2 fruit fly cellular contexts compared by ENCODE assay signal in genomic region chrX:10515323-10515853, dm6.
A peak's percentile ranks its signal among the peaks of the same experiment; 100 is the strongest.
TF ChIP-seq lines count a peak whose summit lies in the region.

No protein-coding gene starts in this region.

TF ChIP-seq in whole organism, embryonic, 481 proteins besides CTCF, POLR2A, EP300 and RAD21 (continued from another document and continues in another):
- TF ChIP-seq Scr (GFP tag; IDR thresholded peaks at IDR 0.05; lab: Robert Waterston, UW; ENCODE audit: partially characterized antibody): no peak
- TF ChIP-seq Asciz (GFP tag; optimal IDR thresholded peaks at IDR 0.05; lab: Kevin White, UChicago): peak; percentile 46
- peak; percentile 85 for TF ChIP-seq ara (GFP tag; IDR thresholded peaks at IDR 0.05; lab: Robert Waterston, UW)
- TF ChIP-seq hkb (optimal IDR thresholded peaks at IDR 0.05; lab: Kevin White, UChicago): no peak
- TF ChIP-seq hkb (GFP tag; IDR thresholded peaks at IDR 0.05; lab: Robert Waterston, UW): peak; percentile 49; the same call in 1 of the 2 replicates
- peak; percentile 59 for TF ChIP-seq Blimp-1 (GFP tag; optimal IDR thresholded peaks at IDR 0.05; lab: Kevin White, UChicago)
- TF ChIP-seq sr (GFP tag; IDR thresholded peaks at IDR 0.05; lab: Robert Waterston, UW): no peak
- peak; percentile 44 for TF ChIP-seq trh (GFP tag; optimal IDR thresholded peaks at IDR 0.05; lab: Kevin White, UChicago)
- TF ChIP-seq CG13775 (GFP tag; optimal IDR thresholded peaks at IDR 0.05; lab: Kevin White, UChicago): peak; percentile 12
- peak; percentile 21 for TF ChIP-seq Kr (GFP tag; optimal IDR thresholded peaks at IDR 0.05; lab: Kevin White, UChicago)
- peak; percentile 68 for TF ChIP-seq Abd-B (GFP tag; optimal IDR thresholded peaks at IDR 0.05; lab: Kevin White, UChicago)
- peak; percentile 24 for TF ChIP-seq btn (GFP tag; optimal IDR thresholded peaks at IDR 0.05; lab: Kevin White, UChicago)
- TF ChIP-seq Xbp1 (GFP tag; optimal IDR thresholded peaks at IDR 0.05; lab: Kevin White, UChicago): peak; percentile 30
- no peak for TF ChIP-seq jigr1 (GFP tag; IDR thresholded peaks at IDR 0.05; lab: Robert Waterston, UW)
- TF ChIP-seq CG8924 (tag; optimal IDR thresholded peaks at IDR 0.05; lab: Kevin White, UChicago): peak; percentile 62
- no peak for TF ChIP-seq CG3065 (GFP tag; optimal IDR thresholded peaks at IDR 0.05; lab: Kevin White, UChicago)
- no peak for TF ChIP-seq Dp (GFP tag; optimal IDR thresholded peaks at IDR 0.05; lab: Kevin White, UChicago)
- peak; percentile 88 for TF ChIP-seq CG15696 (tag; optimal IDR thresholded peaks at IDR 0.05; lab: Kevin White, UChicago)
- TF ChIP-seq Drgx (GFP tag; IDR thresholded peaks at IDR 0.05; lab: Robert Waterston, UW): peak; percentile 56
- TF ChIP-seq fd102C (GFP tag; optimal IDR thresholded peaks at IDR 0.05; lab: Kevin White, UChicago): peak; percentile 92
- TF ChIP-seq Hr51 (GFP tag; optimal IDR thresholded peaks at IDR 0.05; lab: Kevin White, UChicago): peak in 1 of 2 experiments; percentile 17
- TF ChIP-seq H2.0 (GFP tag; IDR thresholded peaks at IDR 0.05; lab: Robert Waterston, UW): no peak
- no peak for TF ChIP-seq Doc3 (GFP tag; IDR thresholded peaks at IDR 0.05; lab: Robert Waterston, UW; ENCODE audit: partially characterized antibody)
- no peak for TF ChIP-seq eyg (GFP tag; optimal IDR thresholded peaks at IDR 0.05; lab: Kevin White, UChicago)
- peak; percentile 37 to 95 for TF ChIP-seq eve (GFP tag; optimal IDR thresholded peaks at IDR 0.05; lab: Kevin White, UChicago)
- peak; percentile 48 for TF ChIP-seq sisA (GFP tag; IDR thresholded peaks at IDR 0.05; lab: Robert Waterston, UW)
- TF ChIP-seq Jarid2 (GFP tag; optimal IDR thresholded peaks at IDR 0.05; lab: Kevin White, UChicago): no peak
- peak; percentile 32 for TF ChIP-seq NK7.1 (GFP tag; optimal IDR thresholded peaks at IDR 0.05; lab: Kevin White, UChicago)
- peak; percentile 67 for TF ChIP-seq CG6689 (GFP tag; IDR thresholded peaks at IDR 0.05; lab: Robert Waterston, UW)
- peak; percentile 14 for TF ChIP-seq CG16863 (GFP tag; optimal IDR thresholded peaks at IDR 0.05; lab: Kevin White, UChicago)
- no peak for TF ChIP-seq BtbVII (GFP tag; optimal IDR thresholded peaks at IDR 0.05; lab: Kevin White, UChicago)
- TF ChIP-seq lola (GFP tag; optimal IDR thresholded peaks at IDR 0.05; lab: Kevin White, UChicago): peak in 1 of 3 experiments; percentile 81
- TF ChIP-seq Trl (optimal IDR thresholded peaks at IDR 0.05; lab: Kevin White, UChicago): no peak
- TF ChIP-seq Trl (GFP tag; optimal IDR thresholded peaks at IDR 0.05; lab: Kevin White, UChicago): peak; percentile 58
- 0 out of 2 replicates have a peak, but pooled peaks have one; percentile 29 for TF ChIP-seq CG14014 (GFP tag; IDR thresholded peaks at IDR 0.05; lab: Robert Waterston, UW)
- TF ChIP-seq CG15479 (GFP tag; optimal IDR thresholded peaks at IDR 0.05; lab: Kevin White, UChicago): peak; percentile 93
- peak; percentile 39 for TF ChIP-seq CoRest (tag; optimal IDR thresholded peaks at IDR 0.05; lab: Kevin White, UChicago)
- TF ChIP-seq CG12104 (GFP tag; optimal IDR thresholded peaks at IDR 0.05; lab: Kevin White, UChicago): peak; percentile 32
- peak; percentile 26 for TF ChIP-seq CG8359 (GFP tag; optimal IDR thresholded peaks at IDR 0.05; lab: Kevin White, UChicago; ENCODE audit: borderline replicate concordance)
- peak; percentile 34; the same call in 1 of the 2 replicates for TF ChIP-seq sob (GFP tag; IDR thresholded peaks at IDR 0.05; lab: Robert Waterston, UW)
- no peak for TF ChIP-seq CG10565 (GFP tag; optimal IDR thresholded peaks at IDR 0.05; lab: Kevin White, UChicago)
- TF ChIP-seq CG11504 (tag; optimal IDR thresholded peaks at IDR 0.05; lab: Kevin White, UChicago): peak; percentile 70
- TF ChIP-seq sim (GFP tag; IDR thresholded peaks at IDR 0.05; lab: Robert Waterston, UW): 0 out of 2 replicates have a peak, but pooled peaks have one; percentile 9
- no peak for TF ChIP-seq chm (GFP tag; IDR thresholded peaks at IDR 0.05; lab: Robert Waterston, UW)
- TF ChIP-seq Eip74EF (GFP tag; optimal IDR thresholded peaks at IDR 0.05; lab: Kevin White, UChicago): no peak
- TF ChIP-seq mld (GFP tag; IDR thresholded peaks at IDR 0.05; lab: Robert Waterston, UW; ENCODE audit: partially characterized antibody): no peak
- peak; percentile 26 for TF ChIP-seq CG33213 (GFP tag; optimal IDR thresholded peaks at IDR 0.05; lab: Kevin White, UChicago)
- TF ChIP-seq az2 (GFP tag; optimal IDR thresholded peaks at IDR 0.05; lab: Kevin White, UChicago): peak; percentile 55
- peak; percentile 18 to 69 for TF ChIP-seq tll (GFP tag; optimal IDR thresholded peaks at IDR 0.05; lab: Kevin White, UChicago)
- TF ChIP-seq Sry-β (GFP tag; optimal IDR thresholded peaks at IDR 0.05; lab: Kevin White, UChicago): no peak
- peak; percentile 42 for TF ChIP-seq bab2 (GFP tag; optimal IDR thresholded peaks at IDR 0.05; lab: Kevin White, UChicago)
- no peak for TF ChIP-seq CG12219 (GFP tag; optimal IDR thresholded peaks at IDR 0.05; lab: Kevin White, UChicago)
- peak; percentile 64 for TF ChIP-seq pum (GFP tag; optimal IDR thresholded peaks at IDR 0.05; lab: Kevin White, UChicago)
- peak; percentile 81 for TF ChIP-seq jumu (GFP tag; optimal IDR thresholded peaks at IDR 0.05; lab: Kevin White, UChicago)
- peak in 1 of 2 experiments; percentile 62 for TF ChIP-seq bsh (GFP tag; optimal IDR thresholded peaks at IDR 0.05; lab: Kevin White, UChicago)
- peak; percentile 71 for TF ChIP-seq CG17361 (GFP tag; IDR thresholded peaks at IDR 0.05; lab: Robert Waterston, UW)
- 0 out of 2 replicates have a peak, but pooled peaks have one; percentile 31 for TF ChIP-seq CG9215 (GFP tag; IDR thresholded peaks at IDR 0.05; lab: Robert Waterston, UW)
- no peak for TF ChIP-seq CG7987 (GFP tag; optimal IDR thresholded peaks at IDR 0.05; lab: Kevin White, UChicago)
- TF ChIP-seq Dfd (GFP tag; optimal IDR thresholded peaks at IDR 0.05; lab: Kevin White, UChicago): no peak
- TF ChIP-seq CG10366 (GFP tag; IDR thresholded peaks at IDR 0.05; lab: Robert Waterston, UW): peak; percentile 14; the same call in 1 of the 2 replicates
- no peak for TF ChIP-seq Opbp (GFP tag; IDR thresholded peaks at IDR 0.05; lab: Robert Waterston, UW; ENCODE audit: partially characterized antibody)
- TF ChIP-seq ci (GFP tag; IDR thresholded peaks at IDR 0.05; lab: Robert Waterston, UW): peak; percentile 75
- no peak for TF ChIP-seq wdn (GFP tag; IDR thresholded peaks at IDR 0.05; lab: Robert Waterston, UW)
- TF ChIP-seq Dad (GFP tag; optimal IDR thresholded peaks at IDR 0.05; lab: Kevin White, UChicago): peak; percentile 61
- TF ChIP-seq pzg (GFP tag; optimal IDR thresholded peaks at IDR 0.05; lab: Kevin White, UChicago): no peak

TF ChIP-seq in whole organism, prepupa, 60 proteins besides CTCF, POLR2A, EP300 and RAD21 (continued from another document):
- TF ChIP-seq esn (GFP tag; optimal IDR thresholded peaks at IDR 0.05; lab: Kevin White, UChicago): peak; percentile 44
- no peak for TF ChIP-seq Ets21C (GFP tag; optimal IDR thresholded peaks at IDR 0.05; lab: Kevin White, UChicago)
- TF ChIP-seq Sox14 (GFP tag; optimal IDR thresholded peaks at IDR 0.05; lab: Kevin White, UChicago): peak; percentile 49
- peak; percentile 22 for TF ChIP-seq CG7368 (GFP tag; optimal IDR thresholded peaks at IDR 0.05; lab: Kevin White, UChicago)
- peak; percentile 31 for TF ChIP-seq cyc (GFP tag; optimal IDR thresholded peaks at IDR 0.05; lab: Kevin White, UChicago)
- peak; percentile 1 for TF ChIP-seq CG8632 (GFP tag; optimal IDR thresholded peaks at IDR 0.05; lab: Kevin White, UChicago)
- TF ChIP-seq CG16779 (tag; optimal IDR thresholded peaks at IDR 0.05; lab: Kevin White, UChicago): peak; percentile 42
- TF ChIP-seq Sox102F (GFP tag; optimal IDR thresholded peaks at IDR 0.05; lab: Kevin White, UChicago): no peak
- peak; percentile 75 for TF ChIP-seq eg (GFP tag; IDR thresholded peaks at IDR 0.05; lab: Robert Waterston, UW)
- TF ChIP-seq CG6163 (GFP tag; IDR thresholded peaks at IDR 0.05; lab: Robert Waterston, UW): peak; percentile 69
- peak; percentile 40 for TF ChIP-seq acj6 (GFP tag; optimal IDR thresholded peaks at IDR 0.05; lab: Kevin White, UChicago)
- TF ChIP-seq fkh (GFP tag; optimal IDR thresholded peaks at IDR 0.05; lab: Kevin White, UChicago): no peak
- TF ChIP-seq CG6792 (GFP tag; optimal IDR thresholded peaks at IDR 0.05; lab: Kevin White, UChicago): peak; percentile 30
- TF ChIP-seq ss (GFP tag; optimal IDR thresholded peaks at IDR 0.05; lab: Kevin White, UChicago): peak; percentile 64 to 73
- peak; percentile 72 for TF ChIP-seq Hr4 (GFP tag; optimal IDR thresholded peaks at IDR 0.05; lab: Kevin White, UChicago)
- TF ChIP-seq CG9139 (GFP tag; optimal IDR thresholded peaks at IDR 0.05; lab: Kevin White, UChicago): peak; percentile 42
- TF ChIP-seq spab (GFP tag; optimal IDR thresholded peaks at IDR 0.05; lab: Kevin White, UChicago): peak; percentile 39
- TF ChIP-seq dsx (GFP tag; optimal IDR thresholded peaks at IDR 0.05; lab: Kevin White, UChicago; ENCODE audit: poor library complexity, severe bottlenecking): peak; percentile 65
- TF ChIP-seq Gug (GFP tag; IDR thresholded peaks at IDR 0.05; lab: Robert Waterston, UW): peak; percentile 55
- TF ChIP-seq Ets96B (tag; optimal IDR thresholded peaks at IDR 0.05; lab: Kevin White, UChicago): peak; percentile 58
- TF ChIP-seq CG6276 (GFP tag; optimal IDR thresholded peaks at IDR 0.05; lab: Kevin White, UChicago): peak; percentile 36
- TF ChIP-seq svp (GFP tag; lab: Kevin White, UChicago): no peak
- TF ChIP-seq Eip78C (GFP tag; lab: Kevin White, UChicago): peak; percentile 94
- TF ChIP-seq Lpt (GFP tag; optimal IDR thresholded peaks at IDR 0.05; lab: Kevin White, UChicago): peak; percentile 14
- TF ChIP-seq CG11902 (GFP tag; optimal IDR thresholded peaks at IDR 0.05; lab: Kevin White, UChicago): no peak
- TF ChIP-seq CG11294 (GFP tag; IDR thresholded peaks at IDR 0.05; lab: Robert Waterston, UW): peak; percentile 46
- peak; percentile 11 for TF ChIP-seq Hr39 (GFP tag; optimal IDR thresholded peaks at IDR 0.05; lab: Kevin White, UChicago)
- TF ChIP-seq Eip75B (GFP tag; optimal IDR thresholded peaks at IDR 0.05; lab: Kevin White, UChicago): peak; percentile 63
- peak; percentile 21 for TF ChIP-seq CG34406 (GFP tag; optimal IDR thresholded peaks at IDR 0.05; lab: Kevin White, UChicago)
- no peak for TF ChIP-seq CG6854 (GFP tag; optimal IDR thresholded peaks at IDR 0.05; lab: Kevin White, UChicago)
- TF ChIP-seq lz (GFP tag; optimal IDR thresholded peaks at IDR 0.05; lab: Kevin White, UChicago): peak; percentile 37
- TF ChIP-seq Blimp-1 (GFP tag; optimal IDR thresholded peaks at IDR 0.05; lab: Kevin White, UChicago): no peak
- no peak for TF ChIP-seq fd85E (GFP tag; optimal IDR thresholded peaks at IDR 0.05; lab: Kevin White, UChicago)
- peak; percentile 61; the same call in 2 of the 3 replicates for TF ChIP-seq CG8119 (GFP tag; IDR thresholded peaks at IDR 0.05; lab: Robert Waterston, UW)
- peak; percentile 29 for TF ChIP-seq CG4318 (GFP tag; optimal IDR thresholded peaks at IDR 0.05; lab: Kevin White, UChicago)
- peak; percentile 59 for TF ChIP-seq CG15336 (GFP tag; IDR thresholded peaks at IDR 0.05; lab: Robert Waterston, UW)
- TF ChIP-seq net (GFP tag; optimal IDR thresholded peaks at IDR 0.05; lab: Kevin White, UChicago): peak; percentile 35
- TF ChIP-seq Smox (GFP tag; optimal IDR thresholded peaks at IDR 0.05; lab: Kevin White, UChicago): no peak
TF ChIP-seq in whole organism, prepupa: peak in this region for 45.
